Worm (Caenorhabditis elegans) whole organism, L2 larva: ENCODE results near the gene R07E3.7.

Experiments used
- ZK546.5 ChIP-seq: sonication (generic microtip); optimal IDR thresholded peaks from 2 replicates; lab custom pipeline; 2017; ENCODE audit warnings: missing biosample characterization, missing genetic modification characterization
- ceh-16 ChIP-seq: fragments of 150-350 bp; optimal IDR thresholded peaks from 2 replicates; lab custom pipeline; 2014; ENCODE audit warnings: missing biosample characterization, missing genetic modification characterization
- lin-39 ChIP-seq: fragments of 150-350 bp; optimal IDR thresholded peaks from 2 replicates; lab custom pipeline; 2014; ENCODE audit warnings: missing biosample characterization, missing genetic modification reagents, missing genetic modification characterization
- mbf-1 ChIP-seq: sonication (generic microtip); optimal IDR thresholded peaks from 2 replicates; lab custom pipeline; 2017; ENCODE audit warnings: missing biosample characterization, missing genetic modification characterization
- nhr-237 ChIP-seq: fragments of 150-350 bp; optimal IDR thresholded peaks from 2 replicates; lab custom pipeline; 2014; ENCODE audit warnings: missing biosample characterization, missing genetic modification characterization
- snpc-4 ChIP-seq: fragments of 150-350 bp; optimal IDR thresholded peaks from 2 replicates; lab custom pipeline; 2014; ENCODE audit warnings: missing biosample characterization, missing genetic modification characterization
- unc-39 ChIP-seq: fragments of 150-350 bp; optimal IDR thresholded peaks from 2 replicates; lab custom pipeline; 2014; ENCODE audit warnings: missing biosample characterization, missing genetic modification characterization
- unc-62 ChIP-seq: fragments of 150-350 bp; optimal IDR thresholded peaks from 2 replicates; lab custom pipeline; 2014; ENCODE audit warnings: missing biosample characterization, missing genetic modification reagents, missing genetic modification characterization
- ztf-4 ChIP-seq: fragments of 150-350 bp; optimal IDR thresholded peaks from 2 replicates; lab custom pipeline; 2014; ENCODE audit warnings: missing biosample characterization, missing genetic modification characterization

DNA sequence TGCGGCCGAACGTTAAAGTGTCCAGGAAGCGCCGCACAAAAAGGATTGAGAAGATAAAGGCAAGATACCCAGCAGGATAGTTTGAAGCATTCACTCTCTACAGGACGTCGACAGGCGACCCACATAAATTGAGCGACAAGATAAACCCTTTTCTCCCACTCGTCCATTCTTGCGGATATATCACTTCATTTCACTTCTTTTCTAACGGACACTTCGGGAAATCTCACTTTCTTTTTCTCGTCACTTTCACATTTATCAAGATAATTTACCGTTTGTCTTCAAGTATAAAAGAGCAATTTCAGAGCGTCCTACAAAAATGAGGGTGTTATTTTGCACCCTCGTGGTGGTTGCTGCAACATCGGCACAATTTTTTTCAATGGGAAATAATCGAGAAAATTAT is 38.0 kb downstream of the R07E3.7 start, which contains the start of gene R07E3.6:
- TF ChIP-seq ZK546.5 (tag; lab: Kevin White, UChicago) (no peak), nhr-237 (no peak), unc-62 (no peak), lin-39 (no peak), mbf-1 (tag; lab: Kevin White, UChicago) (no peak), ceh-16 (no peak), snpc-4 (tag; lab: Kevin White, UChicago) (no peak), ztf-4 (tag; lab: Kevin White, UChicago) (no peak), unc-39 (no peak)
